Worm (Caenorhabditis elegans) whole organism, L1 larva: ENCODE measurements around the gene metl-5.

Experiments
- C16A3.4 ChIP-seq: fragments of 150-350 bp; optimal IDR thresholded peaks from 2 replicates; lab custom pipeline; 2014; ENCODE audit warnings: missing biosample characterization, missing genetic modification characterization
- Y116A8C.19 ChIP-seq: sonication (generic microtip); optimal IDR thresholded peaks from 2 replicates; lab custom pipeline; 2016; ENCODE audit warnings: missing compliant biosample characterization, missing genetic modification characterization, borderline replicate concordance
- aha-1 ChIP-seq: fragments of 150-350 bp; optimal IDR thresholded peaks from 2 replicates; lab custom pipeline; 2014; ENCODE audit warnings: missing biosample characterization, missing genetic modification characterization
- alr-1 ChIP-seq: fragments of 200-800 bp; sonication (Bioruptor generic); optimal IDR thresholded peaks from 2 replicates; lab custom pipeline; 2018; ENCODE audit warnings: borderline replicate concordance, mild to moderate bottlenecking, missing genetic modification characterization, missing compliant biosample characterization
- aly-2 ChIP-seq: fragments of 150-350 bp; optimal IDR thresholded peaks from 2 replicates; lab custom pipeline; 2014; ENCODE audit warnings: missing biosample characterization, missing genetic modification characterization
- blmp-1 ChIP-seq: fragments of 150-350 bp; optimal IDR thresholded peaks from 2 replicates; lab custom pipeline; 2014; ENCODE audit warnings: missing biosample characterization, missing genetic modification characterization
- ceh-8 ChIP-seq: fragments of 200-800 bp; sonication (Bioruptor generic); optimal IDR thresholded peaks from 2 replicates; lab custom pipeline; 2018; ENCODE audit warnings: mild to moderate bottlenecking, missing genetic modification characterization, moderate library complexity, missing compliant biosample characterization
- ceh-90 ChIP-seq: sonication (generic microtip); optimal IDR thresholded peaks from 2 replicates; lab custom pipeline; 2016; ENCODE audit warnings: missing genetic modification characterization, missing compliant biosample characterization
- dpl-1 ChIP-seq, 3 experiments: fragments of 150-350 bp in 2 of 3; sonication (generic microtip) in 1 of 3; optimal IDR thresholded peaks; 2 replicates each; lab custom pipeline; 2014 to 2017; ENCODE audit warnings: missing biosample characterization in 3 of 3, missing genetic modification characterization in 3 of 3, missing genetic modification reagents in 3 of 3
- efl-1 ChIP-seq, 4 experiments: fragments of 150-350 bp; optimal IDR thresholded peaks in 3 of 4; peaks in 1 of 4; 1 replicate in 1 of 4; 2 replicates in 3 of 4; lab custom pipeline; 2014; ENCODE audit warnings: missing biosample characterization in 2 of 4, missing genetic modification characterization in 2 of 4, missing genetic modification reagents in 2 of 4
- egl-27 ChIP-seq, 2 experiments: fragments of 150-350 bp in 1 of 2; sonication (generic microtip); optimal IDR thresholded peaks; 3 replicates each; lab custom pipeline; 2017 to 2018; ENCODE audit warnings: missing biosample characterization in 2 of 2, missing genetic modification characterization in 2 of 2, missing genetic modification reagents in 2 of 2
- elt-2 ChIP-seq: sonication (generic microtip); optimal IDR thresholded peaks from 2 replicates; lab custom pipeline; 2016; ENCODE audit warnings: missing genetic modification characterization, mild to moderate bottlenecking, inconsistent platforms, missing compliant biosample characterization, missing genetic modification reagents
- elt-3 ChIP-seq, 6 experiments: fragments of 150-350 bp in 1 of 6; sonication (generic microtip); optimal IDR thresholded peaks; 2 replicates each; lab custom pipeline; 2017 to 2018; ENCODE audit warnings: missing biosample characterization in 6 of 6, missing genetic modification characterization in 6 of 6, inconsistent platforms in 1 of 6
- fkh-4 ChIP-seq: sonication (generic microtip); optimal IDR thresholded peaks from 2 replicates; lab custom pipeline; 2016; ENCODE audit warnings: missing compliant biosample characterization, missing genetic modification characterization, borderline replicate concordance
- fkh-8 ChIP-seq: sonication (generic microtip); optimal IDR thresholded peaks from 2 replicates; lab custom pipeline; 2016; ENCODE audit warnings: mild to moderate bottlenecking, missing genetic modification characterization, missing compliant biosample characterization
- fos-1 ChIP-seq: fragments of 150-350 bp; optimal IDR thresholded peaks from 2 replicates; lab custom pipeline; 2014; ENCODE audit warnings: missing biosample characterization, missing genetic modification characterization
- grh-1 ChIP-seq: fragments of 200-800 bp; sonication (Bioruptor generic); IDR thresholded peaks from 2 replicates; pipeline ENCODE4 v1.3.6; 2022; ENCODE audit warnings: missing genetic modification reagents, missing genetic modification characterization, missing compliant biosample characterization
- hlh-17 ChIP-seq: fragments of 200-800 bp; sonication (Bioruptor generic); optimal IDR thresholded peaks from 2 replicates; lab custom pipeline; 2018; ENCODE audit warnings: missing genetic modification characterization, mild to moderate bottlenecking, missing compliant biosample characterization, moderate library complexity, borderline replicate concordance
- hlh-4 ChIP-seq: sonication (generic microtip); optimal IDR thresholded peaks from 2 replicates; lab custom pipeline; 2016; ENCODE audit warnings: mild to moderate bottlenecking, missing genetic modification characterization, missing compliant biosample characterization
- jun-1 ChIP-seq: fragments of 150-350 bp; optimal IDR thresholded peaks from 2 replicates; lab custom pipeline; 2014; ENCODE audit warnings: missing biosample characterization, missing genetic modification reagents, missing genetic modification characterization
- lin-14 ChIP-seq: fragments of 200-800 bp; sonication (Bioruptor generic); optimal IDR thresholded peaks from 2 replicates; lab custom pipeline; 2018; ENCODE audit warnings: mild to moderate bottlenecking, missing genetic modification characterization, moderate library complexity, missing compliant biosample characterization
- lin-15B ChIP-seq: fragments of 150-350 bp; sonication (generic microtip); optimal IDR thresholded peaks from 3 replicates; lab custom pipeline; 2014; ENCODE audit warnings: missing biosample characterization, missing genetic modification characterization
- lin-35 ChIP-seq, 2 experiments: fragments of 150-350 bp; optimal IDR thresholded peaks; 2 replicates each; lab custom pipeline; 2014; ENCODE audit warnings: missing biosample characterization in 2 of 2, missing genetic modification characterization in 2 of 2, missing genetic modification reagents in 2 of 2
- mdl-1 ChIP-seq, 2 experiments: fragments of 150-350 bp; optimal IDR thresholded peaks; 2 replicates each; lab custom pipeline; 2014 to 2017; ENCODE audit warnings: missing biosample characterization in 2 of 2, missing genetic modification characterization in 2 of 2, inconsistent platforms in 1 of 2
- mef-2 ChIP-seq: fragments of 150-350 bp; optimal IDR thresholded peaks from 2 replicates; lab custom pipeline; 2014; ENCODE audit warnings: missing biosample characterization, missing genetic modification characterization
- mep-1 ChIP-seq: fragments of 150-350 bp; optimal IDR thresholded peaks from 2 replicates; lab custom pipeline; 2014; ENCODE audit warnings: missing biosample characterization, missing genetic modification characterization
- nhr-19 ChIP-seq: fragments of 200-800 bp; sonication (Bioruptor generic); conservative IDR thresholded peaks from 2 replicates; pipeline ENCODE4 v1.3.6; 2022; ENCODE audit warnings: missing genetic modification characterization, missing compliant biosample characterization
- nhr-20 ChIP-seq: sonication (generic microtip); optimal IDR thresholded peaks from 2 replicates; lab custom pipeline; 2016; ENCODE audit warnings: mild to moderate bottlenecking, missing genetic modification characterization, missing compliant biosample characterization
- nhr-28 ChIP-seq: fragments of 150-350 bp; optimal IDR thresholded peaks from 2 replicates; lab custom pipeline; 2014; ENCODE audit warnings: missing biosample characterization, missing genetic modification characterization
- nhr-71 ChIP-seq: sonication (generic microtip); optimal IDR thresholded peaks from 2 replicates; lab custom pipeline; 2016; ENCODE audit warnings: mild to moderate bottlenecking, missing genetic modification characterization, moderate library complexity, missing compliant biosample characterization
- nhr-76 ChIP-seq: sonication (generic microtip); optimal IDR thresholded peaks from 2 replicates; lab custom pipeline; 2017; ENCODE audit warnings: missing biosample characterization, missing genetic modification characterization
- nhr-85 ChIP-seq: sonication (generic microtip); peaks from one replicate; lab custom pipeline; 2016; ENCODE audit warnings: missing genetic modification characterization, inconsistent platforms, missing compliant biosample characterization
- pag-3 ChIP-seq: sonication (generic microtip); optimal IDR thresholded peaks from 2 replicates; lab custom pipeline; 2017; ENCODE audit warnings: missing genetic modification characterization, mild to moderate bottlenecking, missing compliant biosample characterization, antibody characterized with exemption, borderline replicate concordance; ENCODE audit not compliant: insufficient read depth
- pqm-1 ChIP-seq: sonication (generic microtip); optimal IDR thresholded peaks from 3 replicates; lab custom pipeline; 2017; ENCODE audit warnings: missing biosample characterization, missing genetic modification characterization
- rnt-1 ChIP-seq: sonication (generic microtip); optimal IDR thresholded peaks from 2 replicates; lab custom pipeline; 2016; ENCODE audit warnings: mild to moderate bottlenecking, missing genetic modification characterization, moderate library complexity, missing compliant biosample characterization
- snu-23 ChIP-seq: sonication (generic microtip); optimal IDR thresholded peaks from 2 replicates; lab custom pipeline; 2016; ENCODE audit warnings: missing genetic modification characterization, missing compliant biosample characterization
- sox-4 ChIP-seq: sonication (generic microtip); optimal IDR thresholded peaks from 2 replicates; lab custom pipeline; 2016; ENCODE audit warnings: missing genetic modification characterization, missing compliant biosample characterization
- sptf-1 ChIP-seq: fragments of 150-350 bp; optimal IDR thresholded peaks from 2 replicates; lab custom pipeline; 2014; ENCODE audit warnings: missing biosample characterization, missing genetic modification characterization
- unc-130 ChIP-seq: fragments of 150-350 bp; optimal IDR thresholded peaks from 2 replicates; lab custom pipeline; 2017; ENCODE audit warnings: missing biosample characterization, missing genetic modification characterization, inconsistent platforms
- unc-30 ChIP-seq: sonication (generic microtip); optimal IDR thresholded peaks from 2 replicates; lab custom pipeline; 2017; ENCODE audit warnings: missing biosample characterization, missing genetic modification characterization
- unc-62 ChIP-seq: fragments of 150-350 bp; optimal IDR thresholded peaks from 2 replicates; lab custom pipeline; 2014; ENCODE audit warnings: missing biosample characterization, missing genetic modification reagents, missing genetic modification characterization
- unc-86 ChIP-seq: sonication (generic microtip); optimal IDR thresholded peaks from 2 replicates; lab custom pipeline; 2016; ENCODE audit warnings: missing genetic modification characterization, missing compliant biosample characterization
- xbp-1 ChIP-seq: sonication (generic microtip); optimal IDR thresholded peaks from 2 replicates; lab custom pipeline; 2016; ENCODE audit warnings: missing genetic modification characterization, missing compliant biosample characterization
- zag-1 ChIP-seq: fragments of 150-350 bp; optimal IDR thresholded peaks from 2 replicates; lab custom pipeline; 2014; ENCODE audit warnings: missing biosample characterization, missing genetic modification characterization
- zip-4 ChIP-seq: fragments of 200-800 bp; sonication (Bioruptor generic); optimal IDR thresholded peaks from 2 replicates; lab custom pipeline; 2018; ENCODE audit warnings: mild to moderate bottlenecking, missing genetic modification characterization, moderate library complexity, missing compliant biosample characterization
- ztf-4 ChIP-seq: fragments of 150-350 bp; optimal IDR thresholded peaks from 2 replicates; lab custom pipeline; 2014; ENCODE audit warnings: missing biosample characterization, missing genetic modification characterization

metl-5 gene

DNA sequence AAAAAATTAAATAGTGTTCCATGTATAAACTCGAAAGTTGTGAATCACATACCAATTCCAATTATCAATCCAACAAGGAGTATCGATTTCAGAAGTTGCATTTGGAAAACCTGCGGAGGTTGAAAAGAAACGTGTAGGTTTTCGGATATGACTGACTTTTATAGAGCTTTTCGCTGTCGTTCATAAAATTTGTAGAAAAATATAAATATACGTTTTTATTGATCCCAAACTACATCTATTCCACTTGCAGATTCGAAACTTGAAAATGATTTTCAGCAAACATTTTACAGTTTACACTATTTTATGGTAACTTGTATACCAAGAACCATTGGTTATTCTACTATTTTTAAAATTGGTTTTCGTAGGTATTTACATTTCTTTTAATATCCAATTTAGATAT lies 39.4 kb downstream of the metl-5 start, which contains the start of gene clec-156:
Gene clec-156, minus strand, starts transcription at position 101 of the 400 bp plus-strand sequence.
- no peak for TF ChIP-seq egl-27 (tag; optimal IDR thresholded peaks at IDR 0.05; lab: Kevin White, UChicago)
- TF ChIP-seq xbp-1 (tag; lab: Kevin White, UChicago): no peak
- no peak for TF ChIP-seq fkh-4
- TF ChIP-seq lin-14 (GFP tag; lab: Kevin White, UChicago): no peak
- no peak for TF ChIP-seq mep-1 (tag; lab: Kevin White, UChicago)
- no peak for TF ChIP-seq nhr-71 (tag; lab: Kevin White, UChicago)
- no peak for TF ChIP-seq nhr-28
- no peak for TF ChIP-seq pqm-1 (tag; lab: Kevin White, UChicago)
- TF ChIP-seq sptf-1: no peak
- no peak for TF ChIP-seq aha-1 (tag; lab: Kevin White, UChicago)
- no peak for TF ChIP-seq elt-3 (tag; optimal IDR thresholded peaks at IDR 0.05; lab: Kevin White, UChicago)
- TF ChIP-seq mef-2: no peak
- TF ChIP-seq alr-1: no peak
- TF ChIP-seq hlh-4 (tag; lab: Kevin White, UChicago): no peak
- no peak for TF ChIP-seq hlh-17 (GFP tag; lab: Kevin White, UChicago)
- no peak for TF ChIP-seq grh-1 (GFP tag; lab: Robert Waterston, UW)
- no peak for TF ChIP-seq unc-86 (tag; lab: Kevin White, UChicago)
- TF ChIP-seq, all 84 proteins: peak for 0

DNA sequence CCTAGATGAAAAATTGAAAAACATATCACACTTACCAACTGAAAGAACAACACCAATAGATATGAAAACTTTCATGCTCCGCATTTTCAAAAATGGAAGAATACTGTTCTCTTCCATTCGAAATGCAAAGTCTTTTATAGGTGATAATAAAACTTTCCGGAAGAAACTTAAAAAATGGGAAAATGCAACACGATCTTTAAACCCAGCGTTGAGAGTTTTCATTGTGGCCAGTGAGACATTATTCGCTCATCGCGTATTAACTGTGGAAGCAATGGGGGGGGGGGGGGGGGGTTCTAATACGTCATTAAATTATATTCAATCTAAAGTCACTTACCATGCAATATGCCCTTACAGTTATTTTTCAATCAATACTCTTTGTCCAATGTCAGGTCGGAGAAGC lies 41.5 kb downstream of the metl-5 start, which contains the start of the genes clec-157 and fkh-5:
Gene clec-157, minus strand, starts transcription at position 101 of the 400 bp plus-strand sequence.
Gene fkh-5, plus strand, starts transcription at position 336 of the 400 bp plus-strand sequence.
- TF ChIP-seq unc-130 (tag; lab: Kevin White, UChicago): no peak
- TF ChIP-seq nhr-85 (tag; lab: Kevin White, UChicago): no peak
- no peak for TF ChIP-seq ztf-4
- TF ChIP-seq mef-2: no peak
- TF ChIP-seq blmp-1: no peak
- TF ChIP-seq fkh-8: no peak
- no peak for TF ChIP-seq jun-1 (tag; lab: Kevin White, UChicago)
- TF ChIP-seq lin-15B (tag; lab: Kevin White, UChicago): no peak
- no peak for TF ChIP-seq zip-4 (GFP tag; lab: Kevin White, UChicago)
- no peak for TF ChIP-seq ceh-90
- TF ChIP-seq nhr-76 (tag; lab: Kevin White, UChicago): no peak
- TF ChIP-seq unc-30 (tag; lab: Kevin White, UChicago): no peak

DNA sequence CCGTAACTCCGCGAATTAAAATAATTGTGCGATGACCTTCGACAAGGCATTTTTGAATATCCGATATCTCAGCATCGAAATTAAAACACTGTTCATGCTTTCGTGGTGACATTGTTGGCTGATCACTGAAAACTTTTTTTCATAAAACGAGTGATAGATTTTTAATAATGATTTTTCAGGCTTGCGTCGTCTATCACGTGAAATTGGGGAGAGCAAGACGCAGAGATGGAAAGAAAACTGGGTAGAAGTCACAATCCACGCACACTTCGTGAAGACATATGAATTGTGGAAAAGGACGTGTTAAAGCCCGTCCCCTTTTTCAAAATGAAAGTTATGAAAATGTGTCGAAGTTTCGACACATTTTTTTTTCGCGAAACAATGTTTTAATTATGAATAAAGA lies 46.9 kb downstream of the metl-5 start, which contains the start of gene nonu-1:
Gene nonu-1, minus strand, starts transcription at position 169 of the 400 bp plus-strand sequence.
- TF ChIP-seq fkh-8: peak; percentile 6
- peak; percentile 8 for TF ChIP-seq alr-1
- TF ChIP-seq rnt-1: peak; percentile 13
- TF ChIP-seq elt-2: peak; percentile 9
- TF ChIP-seq lin-35 (GFP tag; optimal IDR thresholded peaks at IDR 0.05; lab: Kevin White, UChicago): peak in 1 of 2 experiments; percentile 21
- TF ChIP-seq fkh-4: peak; percentile 0
- no peak for TF ChIP-seq nhr-20 (tag; lab: Kevin White, UChicago)
- TF ChIP-seq nhr-19: no peak
- peak in 1 of 2 experiments; percentile 12 for TF ChIP-seq mdl-1 (tag; optimal IDR thresholded peaks at IDR 0.05; lab: Kevin White, UChicago)
- TF ChIP-seq fos-1 (tag; lab: Kevin White, UChicago): no peak
- TF ChIP-seq efl-1 (optimal IDR thresholded peaks at IDR 0.05; lab: Kevin White, UChicago): no peak
- peak in 1 of 2 experiments; percentile 78 for TF ChIP-seq efl-1 (GFP tag; optimal IDR thresholded peaks at IDR 0.05 in 1 of 2; lab: Kevin White, UChicago)

- TF ChIP-seq Y116A8C.19 (tag; lab: Kevin White, UChicago): no peak
- TF ChIP-seq snu-23 (GFP tag; lab: Kevin White, UChicago): peak; percentile 41
- TF ChIP-seq pag-3 (tag; lab: Kevin White, UChicago): no peak
- no peak for TF ChIP-seq lin-14 (GFP tag; lab: Kevin White, UChicago)
- no peak for TF ChIP-seq aly-2 (tag; lab: Kevin White, UChicago)
- TF ChIP-seq rnt-1: peak; percentile 4
- TF ChIP-seq alr-1: no peak
- peak; percentile 56 to 76 (median 70) for TF ChIP-seq dpl-1 (GFP tag; optimal IDR thresholded peaks at IDR 0.05; lab: Kevin White, UChicago)
- peak; percentile 57 to 68 for TF ChIP-seq lin-35 (GFP tag; optimal IDR thresholded peaks at IDR 0.05; lab: Kevin White, UChicago)
- TF ChIP-seq unc-62: no peak
- TF ChIP-seq fkh-8: no peak
- TF ChIP-seq unc-130 (tag; lab: Kevin White, UChicago): no peak
- peak; percentile 22 for TF ChIP-seq nhr-71 (tag; lab: Kevin White, UChicago)
- peak; percentile 20 to 65 for TF ChIP-seq efl-1 (optimal IDR thresholded peaks at IDR 0.05; lab: Kevin White, UChicago)
- TF ChIP-seq efl-1 (GFP tag; optimal IDR thresholded peaks at IDR 0.05 in 1 of 2; lab: Kevin White, UChicago): peak; percentile 76 to 96
- no peak for TF ChIP-seq ceh-8 (GFP tag; lab: Kevin White, UChicago)
- TF ChIP-seq zag-1 (tag; lab: Kevin White, UChicago): no peak
- no peak for TF ChIP-seq sox-4 (tag; lab: Kevin White, UChicago)
- TF ChIP-seq nhr-85 (tag; lab: Kevin White, UChicago): no peak
- peak; percentile 23 for TF ChIP-seq C16A3.4
- TF ChIP-seq grh-1 (GFP tag; lab: Robert Waterston, UW): no peak
Observed at ce11 chrIII:4850139-4850538, 47.3 kb downstream of the metl-5 start, which contains the start of gene F26A1.1. TSS of gene F26A1.1 (plus strand) at chrIII:4850507.
